Fruit fly (Drosophila melanogaster) whole organism, embryonic: ENCODE data around the gene mxc.

Experiments used
- Ada2b ChIP-seq: fragments of 200-800 bp; sonication (Bioruptor generic); IDR thresholded peaks from 2 replicates; pipeline ENCODE4 v1.3.6; 2022; ENCODE audit warnings: missing biosample characterization, missing genetic modification characterization
- Antp ChIP-seq: fragments of 200-800 bp; sonication (Bioruptor generic); optimal IDR thresholded peaks from 3 replicates; lab custom pipeline; 2016; ENCODE audit warnings: missing biosample characterization, missing genetic modification characterization
- Awh ChIP-seq: fragments of 200-800 bp; sonication (Bioruptor generic); IDR thresholded peaks from 2 replicates; pipeline ENCODE4, ENCODE4 v1.3.6; 2022; ENCODE audit warnings: missing biosample characterization, missing genetic modification characterization
- B-H2 ChIP-seq: fragments of 200-800 bp; sonication (Bioruptor generic); optimal IDR thresholded peaks from 2 replicates; lab custom pipeline; 2018; ENCODE audit warnings: missing biosample characterization, mild to moderate bottlenecking, missing genetic modification characterization
- Bgb ChIP-seq: fragments of 200-800 bp; sonication (Bioruptor generic); IDR thresholded peaks from 2 replicates; pipeline ENCODE4 v1.3.6; 2022; ENCODE audit warnings: missing biosample characterization, missing genetic modification characterization; ENCODE audit not compliant: partially characterized antibody
- C15 ChIP-seq: fragments of 200-800 bp; sonication (Bioruptor generic); IDR thresholded peaks from 3 replicates; pipeline ENCODE4 v1.3.6; 2022; ENCODE audit warnings: missing biosample characterization, missing genetic modification characterization
- CG10959 ChIP-seq: fragments of 200-800 bp; sonication (Bioruptor generic); IDR thresholded peaks from 2 replicates; pipeline ENCODE4 v1.3.6; 2022; ENCODE audit warnings: missing biosample characterization, missing genetic modification characterization
- CG12744 ChIP-seq: fragments of 200-800 bp; sonication (Bioruptor generic); optimal IDR thresholded peaks from 2 replicates; lab custom pipeline; 2016; ENCODE audit warnings: missing biosample characterization, missing genetic modification characterization
- CG14710 ChIP-seq: fragments of 200-800 bp; sonication (Bioruptor generic); optimal IDR thresholded peaks from 3 replicates; lab custom pipeline; 2019; ENCODE audit warnings: missing biosample characterization, mild to moderate bottlenecking, missing genetic modification characterization, moderate library complexity
- CG15514 ChIP-seq: fragments of 200-800 bp; sonication (Bioruptor generic); optimal IDR thresholded peaks from 3 replicates; lab custom pipeline; 2017; ENCODE audit warnings: missing biosample characterization, missing genetic modification characterization, mild to moderate bottlenecking, moderate library complexity, missing genetic modification reagents
- CG15601 ChIP-seq: fragments of 200-800 bp; sonication (Bioruptor generic); optimal IDR thresholded peaks from 3 replicates; lab custom pipeline; 2019; ENCODE audit warnings: missing biosample characterization, mild to moderate bottlenecking, missing genetic modification characterization, moderate library complexity
- CG16779 ChIP-seq: fragments of 200-800 bp; sonication (Bioruptor generic); IDR thresholded peaks from 2 replicates; pipeline ENCODE4 v1.3.6; 2022; ENCODE audit warnings: missing biosample characterization, missing genetic modification characterization
- CG17186 ChIP-seq: fragments of 200-800 bp; sonication (Bioruptor generic); optimal IDR thresholded peaks from 3 replicates; lab custom pipeline; 2017; ENCODE audit warnings: missing biosample characterization, missing genetic modification reagents, missing genetic modification characterization
- CG17359 ChIP-seq: fragments of 200-800 bp; sonication (Bioruptor generic); optimal IDR thresholded peaks from 3 replicates; lab custom pipeline; 2018; ENCODE audit warnings: missing biosample characterization, mild to moderate bottlenecking, missing genetic modification characterization, moderate library complexity
- CG17612 ChIP-seq: fragments of 200-800 bp; sonication (Bioruptor generic); IDR thresholded peaks from 2 replicates; pipeline ENCODE4 v1.3.6; 2022; ENCODE audit warnings: missing biosample characterization, missing genetic modification characterization
- CG18599 ChIP-seq: fragments of 200-800 bp; sonication (Bioruptor generic); optimal IDR thresholded peaks from 3 replicates; lab custom pipeline; 2017; ENCODE audit warnings: missing biosample characterization, missing genetic modification characterization, mild to moderate bottlenecking, moderate library complexity, missing genetic modification reagents
- CG18764 ChIP-seq: fragments of 200-800 bp; sonication (Bioruptor generic); optimal IDR thresholded peaks from 3 replicates; lab custom pipeline; 2016; ENCODE audit warnings: missing biosample characterization, missing genetic modification characterization
- CG31441 ChIP-seq: fragments of 200-800 bp; sonication (Bioruptor generic); IDR thresholded peaks from 2 replicates; pipeline ENCODE4 v1.3.6; 2022; ENCODE audit warnings: missing biosample characterization, missing genetic modification characterization
- CG33213 ChIP-seq: fragments of 200-800 bp; sonication (Bioruptor generic); optimal IDR thresholded peaks from 3 replicates; lab custom pipeline; 2016; ENCODE audit warnings: missing biosample characterization, missing genetic modification characterization
- CG33557 ChIP-seq: fragments of 200-800 bp; sonication (Bioruptor generic); optimal IDR thresholded peaks from 2 replicates; lab custom pipeline; 2019; ENCODE audit warnings: missing biosample characterization, mild to moderate bottlenecking, missing genetic modification characterization, moderate library complexity
- CG42726 ChIP-seq: fragments of 200-800 bp; sonication (Bioruptor generic); IDR thresholded peaks from 2 replicates; pipeline ENCODE4 v1.3.6; 2022; ENCODE audit warnings: missing biosample characterization, missing genetic modification characterization; ENCODE audit not compliant: partially characterized antibody
- CG4854 ChIP-seq: fragments of 200-800 bp; sonication (Bioruptor generic); optimal IDR thresholded peaks from 2 replicates; lab custom pipeline; 2016; ENCODE audit warnings: missing biosample characterization, missing genetic modification characterization, inconsistent platforms
- CG9817 ChIP-seq: fragments of 200-800 bp; sonication (Bioruptor generic); optimal IDR thresholded peaks from 2 replicates; lab custom pipeline; 2018; ENCODE audit warnings: missing biosample characterization, mild to moderate bottlenecking, missing genetic modification characterization, moderate library complexity
- Chrac-16 ChIP-seq: fragments of 200-800 bp; sonication (Bioruptor generic); optimal IDR thresholded peaks from 3 replicates; lab custom pipeline; 2016; ENCODE audit warnings: missing biosample characterization, missing genetic modification characterization
- CkIIα-i1 ChIP-seq: fragments of 200-800 bp; sonication (Bioruptor generic); IDR thresholded peaks from 2 replicates; pipeline ENCODE4 v1.3.6; 2022; ENCODE audit warnings: missing biosample characterization, missing genetic modification characterization
- D ChIP-seq, 2 experiments: fragments of 200-800 bp in 1 of 2; fragments of >200 bp in 1 of 2; sonication (Bioruptor generic) in 1 of 2; optimal IDR thresholded peaks; 2 replicates in 1 of 2; 3 replicates in 1 of 2; lab custom pipeline; 2017; ENCODE audit warnings: mild to moderate bottlenecking in 1 of 2, missing biosample characterization in 1 of 2, missing genetic modification characterization in 1 of 2, missing genetic modification reagents in 1 of 2
- Dbx ChIP-seq: fragments of 200-800 bp; sonication (Bioruptor generic); IDR thresholded peaks from 3 replicates; pipeline ENCODE4 v1.3.6; 2022; ENCODE audit warnings: missing biosample characterization, missing genetic modification characterization
- Deaf1 ChIP-seq: fragments of 200-800 bp; optimal IDR thresholded peaks from 3 replicates; lab custom pipeline; 2019; ENCODE audit warnings: missing biosample characterization, mild to moderate bottlenecking, missing genetic modification characterization, moderate library complexity
- Drgx ChIP-seq: fragments of 200-800 bp; sonication (Bioruptor generic); IDR thresholded peaks from 2 replicates; pipeline ENCODE4 v1.3.6; 2022; ENCODE audit warnings: missing biosample characterization, missing genetic modification characterization
- Eip74EF ChIP-seq, 2 experiments: fragments of 200-800 bp in 1 of 2; fragments of >200 bp in 1 of 2; sonication (Bioruptor generic) in 1 of 2; optimal IDR thresholded peaks; 2 replicates each; lab custom pipeline; 2017 to 2019; ENCODE audit warnings: missing biosample characterization in 2 of 2, missing genetic modification characterization in 2 of 2, mild to moderate bottlenecking in 1 of 2, moderate library complexity in 1 of 2
- Hey ChIP-seq: fragments of 200-800 bp; sonication (Bioruptor generic); optimal IDR thresholded peaks from 3 replicates; lab custom pipeline; 2018; ENCODE audit warnings: missing biosample characterization, mild to moderate bottlenecking, missing genetic modification characterization
- Hr78 ChIP-seq, 2 experiments: fragments of 200-800 bp in 1 of 2; fragments of >200 bp in 1 of 2; sonication (Bioruptor generic) in 1 of 2; optimal IDR thresholded peaks; 2 replicates each; lab custom pipeline; 2017 to 2019; ENCODE audit warnings: missing biosample characterization in 2 of 2, missing genetic modification characterization in 2 of 2, mild to moderate bottlenecking in 1 of 2, moderate library complexity in 1 of 2
- Opbp ChIP-seq: fragments of 200-800 bp; sonication (Bioruptor generic); IDR thresholded peaks from 3 replicates; pipeline ENCODE4 v1.3.6; 2022; ENCODE audit warnings: missing biosample characterization, missing genetic modification characterization; ENCODE audit not compliant: partially characterized antibody
- Ptx1 ChIP-seq: fragments of 200-800 bp; sonication (Bioruptor generic); IDR thresholded peaks from 2 replicates; pipeline ENCODE4 v1.3.6; 2022; ENCODE audit warnings: missing biosample characterization, missing genetic modification characterization
- bab2 ChIP-seq: fragments of 200-800 bp; sonication (Bioruptor generic); optimal IDR thresholded peaks from 2 replicates; lab custom pipeline; 2016; ENCODE audit warnings: missing biosample characterization, missing genetic modification characterization
- cad ChIP-seq: fragments of >200 bp; optimal IDR thresholded peaks from 2 replicates; lab custom pipeline; 2017; ENCODE audit warnings: missing biosample characterization, missing genetic modification characterization
- disco-r ChIP-seq: fragments of 200-800 bp; sonication (Bioruptor generic); optimal IDR thresholded peaks from 2 replicates; lab custom pipeline; 2016; ENCODE audit warnings: missing biosample characterization, missing genetic modification characterization
- dmrt11E ChIP-seq: fragments of 200-800 bp; sonication (Bioruptor generic); optimal IDR thresholded peaks from 3 replicates; lab custom pipeline; 2018; ENCODE audit warnings: missing biosample characterization, mild to moderate bottlenecking, missing genetic modification characterization, moderate library complexity
- emc ChIP-seq: fragments of 200-800 bp; sonication (Bioruptor generic); optimal IDR thresholded peaks from 2 replicates; lab custom pipeline; 2016; ENCODE audit warnings: missing biosample characterization, missing genetic modification characterization
- esg ChIP-seq: fragments of 200-800 bp; sonication (Bioruptor generic); conservative IDR thresholded peaks from 2 replicates; pipeline ENCODE4 v1.3.6; 2022; ENCODE audit warnings: missing biosample characterization, missing genetic modification characterization
- gcm2 ChIP-seq: fragments of 200-800 bp; sonication (Bioruptor generic); optimal IDR thresholded peaks from 2 replicates; lab custom pipeline; 2016; ENCODE audit warnings: missing biosample characterization, missing genetic modification characterization
- grn ChIP-seq: fragments of 200-800 bp; sonication (Bioruptor generic); optimal IDR thresholded peaks from 3 replicates; lab custom pipeline; 2017; ENCODE audit warnings: missing biosample characterization, missing genetic modification characterization
- gro ChIP-seq: fragments of 200-800 bp; sonication (Bioruptor generic); optimal IDR thresholded peaks from 2 replicates; lab custom pipeline; 2016; ENCODE audit warnings: missing biosample characterization, missing genetic modification characterization
- hkb ChIP-seq, 2 experiments: fragments of 200-800 bp in 1 of 2; fragments of >200 bp in 1 of 2; sonication (Bioruptor generic) in 1 of 2; IDR thresholded peaks in 1 of 2; optimal IDR thresholded peaks in 1 of 2; 2 replicates each; pipeline versions ENCODE4 v1.3.6 to Lab custom; 2017 to 2022; ENCODE audit warnings: missing biosample characterization in 1 of 2, missing genetic modification characterization in 1 of 2
- nom ChIP-seq: fragments of 200-800 bp; sonication (Bioruptor generic); optimal IDR thresholded peaks from 2 replicates; lab custom pipeline; 2017; ENCODE audit warnings: missing biosample characterization, missing genetic modification characterization, mild to moderate bottlenecking, moderate library complexity, missing genetic modification reagents
- ro ChIP-seq: fragments of 200-800 bp; sonication (Bioruptor generic); IDR thresholded peaks from 2 replicates; pipeline ENCODE4 v1.3.6; 2022; ENCODE audit warnings: missing biosample characterization, missing genetic modification characterization
- run ChIP-seq: fragments of 200-800 bp; sonication (Bioruptor generic); optimal IDR thresholded peaks from 3 replicates; lab custom pipeline; 2018; ENCODE audit warnings: missing biosample characterization, mild to moderate bottlenecking, missing genetic modification characterization
- tio ChIP-seq: fragments of 200-800 bp; sonication (Bioruptor generic); optimal IDR thresholded peaks from 2 replicates; lab custom pipeline; 2017; ENCODE audit warnings: missing biosample characterization, missing genetic modification characterization, inconsistent platforms
- trem ChIP-seq: fragments of 200-800 bp; optimal IDR thresholded peaks from 3 replicates; lab custom pipeline; 2019; ENCODE audit warnings: missing biosample characterization, mild to moderate bottlenecking, missing genetic modification characterization, moderate library complexity
- zen ChIP-seq: fragments of 200-800 bp; sonication (Bioruptor generic); optimal IDR thresholded peaks from 3 replicates; lab custom pipeline; 2018; ENCODE audit warnings: missing biosample characterization, mild to moderate bottlenecking, missing genetic modification characterization, moderate library complexity

The mxc gene

DNA sequence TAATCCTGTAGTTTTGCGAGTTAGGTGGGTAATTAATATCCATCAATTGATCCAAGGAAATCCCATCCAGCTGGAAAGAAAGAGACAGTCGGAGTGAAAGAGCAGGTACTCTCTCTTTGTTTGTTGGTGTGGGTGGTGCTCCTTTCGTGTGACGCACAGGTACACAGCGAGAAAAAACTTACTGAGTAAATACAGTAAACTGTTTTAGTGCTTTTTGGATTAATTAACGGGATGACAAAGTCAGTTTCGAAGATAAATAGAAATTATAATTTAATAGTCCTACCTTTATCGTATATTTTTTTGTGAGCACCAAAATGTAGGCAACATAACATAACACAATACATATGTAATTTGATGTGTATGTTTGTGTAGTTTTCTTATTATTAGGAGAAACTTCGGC lies 4.8 kb upstream of the mxc start (continued):
- TF ChIP-seq nom (GFP tag; lab: Kevin White, UChicago) (no peak), Bgb (GFP tag; lab: Robert Waterston, UW) (no peak), CG31441 (GFP tag; lab: Robert Waterston, UW) (no peak), Awh (GFP tag; lab: Robert Waterston, UW) (no peak), Eip74EF (GFP tag; optimal IDR thresholded peaks at IDR 0.05; lab: Kevin White, UChicago) (no peak), Hey (tag; lab: Kevin White, UChicago) (no peak), CG18764 (GFP tag; lab: Kevin White, UChicago) (no peak), gro (GFP tag; lab: Kevin White, UChicago) (no peak), bab2 (GFP tag; lab: Kevin White, UChicago) (no peak), dmrt11E (peak; percentile 62), Chrac-16 (GFP tag; lab: Kevin White, UChicago) (peak; percentile 24), CG15514 (GFP tag; lab: Kevin White, UChicago) (no peak), Opbp (GFP tag; lab: Robert Waterston, UW) (no peak), cad (no peak), run (no peak), ro (GFP tag; lab: Robert Waterston, UW) (no peak), CG17359 (tag; lab: Kevin White, UChicago) (peak; percentile 24), B-H2 (GFP tag; lab: Kevin White, UChicago) (no peak), Hr78 (GFP tag; optimal IDR thresholded peaks at IDR 0.05; lab: Kevin White, UChicago) (no peak), CG9817 (tag; lab: Kevin White, UChicago) (no peak), zen (tag; lab: Kevin White, UChicago) (peak; percentile 19), CG17186 (GFP tag; lab: Kevin White, UChicago) (no peak), CG14710 (tag; lab: Kevin White, UChicago) (peak; percentile 7), CG10959 (GFP tag; lab: Robert Waterston, UW) (no peak), Antp (GFP tag; lab: Kevin White, UChicago) (no peak), CG33213 (GFP tag; lab: Kevin White, UChicago) (no peak), CG15601 (tag; lab: Kevin White, UChicago) (no peak), grn (GFP tag; lab: Kevin White, UChicago) (no peak), CG16779 (GFP tag; lab: Robert Waterston, UW) (no peak), hkb (optimal IDR thresholded peaks at IDR 0.05; lab: Kevin White, UChicago) (no peak), hkb (GFP tag; IDR thresholded peaks at IDR 0.05; lab: Robert Waterston, UW) (0 out of 2 replicates have a peak, but pooled peaks have one; percentile 28), CG33557 (GFP tag; lab: Kevin White, UChicago) (no peak), C15 (GFP tag; lab: Robert Waterston, UW) (no peak), CG12744 (GFP tag; lab: Kevin White, UChicago) (no peak), Ada2b (GFP tag; lab: Robert Waterston, UW) (0 out of 2 replicates have a peak, but pooled peaks have one; percentile 16), esg (GFP tag; lab: Robert Waterston, UW) (peak; percentile 12; the same call in 1 of the 2 replicates), disco-r (GFP tag; lab: Kevin White, UChicago) (no peak), CG17612 (no peak), gcm2 (GFP tag; lab: Kevin White, UChicago) (no peak), Dbx (GFP tag; lab: Robert Waterston, UW) (no peak), tio (GFP tag; lab: Kevin White, UChicago) (no peak), CG4854 (GFP tag; lab: Kevin White, UChicago) (no peak), D (optimal IDR thresholded peaks at IDR 0.05; lab: Kevin White, UChicago) (no peak), D (GFP tag; optimal IDR thresholded peaks at IDR 0.05; lab: Kevin White, UChicago) (no peak), emc (GFP tag; lab: Kevin White, UChicago) (no peak), trem (tag; lab: Kevin White, UChicago) (no peak), Drgx (GFP tag; lab: Robert Waterston, UW) (peak; percentile 39; the same call in 1 of the 2 replicates), CG18599 (GFP tag; lab: Kevin White, UChicago) (no peak), CG42726 (no peak), CkIIα-i1 (GFP tag; lab: Robert Waterston, UW) (no peak), Deaf1 (tag; lab: Kevin White, UChicago) (no peak), Ptx1 (GFP tag; lab: Robert Waterston, UW) (0 out of 2 replicates have a peak, but pooled peaks have one; percentile 25)
